Fruit fly (Drosophila melanogaster) whole organism, prepupa: ENCODE data around the gene Prosbeta3.

Source experiments
- CG10631 ChIP-seq: fragments of 200-800 bp; sonication (Bioruptor generic); optimal IDR thresholded peaks from 2 replicates; lab custom pipeline; 2016; ENCODE audit warnings: missing biosample characterization, missing genetic modification characterization
- CG10669 ChIP-seq: fragments of 200-800 bp; sonication (Bioruptor generic); optimal IDR thresholded peaks from 3 replicates; lab custom pipeline; 2018; ENCODE audit warnings: missing biosample characterization, mild to moderate bottlenecking, missing genetic modification characterization, moderate library complexity
- CG11294 ChIP-seq: fragments of 200-800 bp; sonication (Bioruptor generic); IDR thresholded peaks from 2 replicates; pipeline ENCODE4 v1.3.6; 2022; ENCODE audit warnings: missing biosample characterization, missing genetic modification characterization
- CG15336 ChIP-seq: fragments of 200-800 bp; sonication (Bioruptor generic); IDR thresholded peaks from 2 replicates; pipeline ENCODE4 v1.3.6; 2022; ENCODE audit warnings: missing biosample characterization, missing genetic modification characterization
- CG1621 ChIP-seq: fragments of 200-800 bp; sonication (Bioruptor generic); optimal IDR thresholded peaks from 3 replicates; lab custom pipeline; 2018; ENCODE audit warnings: missing biosample characterization, mild to moderate bottlenecking, missing genetic modification characterization
- CG16779 ChIP-seq: fragments of 200-800 bp; sonication (Bioruptor generic); optimal IDR thresholded peaks from 3 replicates; lab custom pipeline; 2017; ENCODE audit warnings: missing biosample characterization, mild to moderate bottlenecking, missing genetic modification characterization
- CG31627 ChIP-seq: fragments of 200-800 bp; sonication (Bioruptor generic); optimal IDR thresholded peaks from 3 replicates; lab custom pipeline; 2016; ENCODE audit warnings: missing biosample characterization, missing genetic modification characterization
- CG32006 ChIP-seq: fragments of 200-800 bp; sonication (Bioruptor generic); optimal IDR thresholded peaks from 3 replicates; lab custom pipeline; 2017; ENCODE audit warnings: missing biosample characterization, mild to moderate bottlenecking, missing genetic modification characterization
- CG3919 ChIP-seq: fragments of 200-800 bp; sonication (Bioruptor generic); optimal IDR thresholded peaks from 3 replicates; lab custom pipeline; 2016; ENCODE audit warnings: missing biosample characterization, missing genetic modification characterization
- CG4318 ChIP-seq: fragments of 200-800 bp; sonication (Bioruptor generic); optimal IDR thresholded peaks from 3 replicates; lab custom pipeline; 2017; ENCODE audit warnings: missing biosample characterization, mild to moderate bottlenecking, missing genetic modification characterization
- CG6163 ChIP-seq: fragments of 200-800 bp; sonication (Bioruptor generic); IDR thresholded peaks from 3 replicates; pipeline ENCODE4 v1.3.6; 2022; ENCODE audit warnings: missing biosample characterization, missing genetic modification characterization
- CG6276 ChIP-seq: fragments of 200-800 bp; sonication (Bioruptor generic); optimal IDR thresholded peaks from 2 replicates; lab custom pipeline; 2017; ENCODE audit warnings: missing biosample characterization, mild to moderate bottlenecking, missing genetic modification characterization
- CG6808 ChIP-seq: fragments of 200-800 bp; sonication (Bioruptor generic); optimal IDR thresholded peaks from 3 replicates; lab custom pipeline; 2017; ENCODE audit warnings: missing biosample characterization, missing genetic modification characterization, mild to moderate bottlenecking, moderate library complexity, missing genetic modification reagents
- CG7368 ChIP-seq: fragments of 200-800 bp; sonication (Bioruptor generic); optimal IDR thresholded peaks from 3 replicates; lab custom pipeline; 2016; ENCODE audit warnings: missing biosample characterization, missing genetic modification characterization
- CG8319 ChIP-seq: fragments of 200-800 bp; sonication (Bioruptor generic); optimal IDR thresholded peaks from 3 replicates; lab custom pipeline; 2016; ENCODE audit warnings: missing biosample characterization, missing genetic modification characterization
- CG8632 ChIP-seq: fragments of 200-800 bp; sonication (Bioruptor generic); optimal IDR thresholded peaks from 3 replicates; lab custom pipeline; 2016; ENCODE audit warnings: missing biosample characterization, missing genetic modification characterization
- Eip75B ChIP-seq: fragments of 200-800 bp; sonication (Bioruptor generic); optimal IDR thresholded peaks from 3 replicates; lab custom pipeline; 2016; ENCODE audit warnings: missing biosample characterization, missing genetic modification characterization
- Eip78C ChIP-seq: fragments of 200-800 bp; sonication (Bioruptor generic); peaks from one replicate; lab custom pipeline; 2016; ENCODE audit warnings: missing biosample characterization, missing genetic modification characterization
- Eip93F ChIP-seq: fragments of 200-800 bp; sonication (Bioruptor generic); optimal IDR thresholded peaks from 2 replicates; lab custom pipeline; 2016; ENCODE audit warnings: missing biosample characterization, mild to moderate bottlenecking, missing genetic modification characterization
- Ets96B ChIP-seq: fragments of 200-800 bp; optimal IDR thresholded peaks from 2 replicates; lab custom pipeline; 2019; ENCODE audit warnings: missing biosample characterization, mild to moderate bottlenecking, missing genetic modification characterization, moderate library complexity
- Hr39 ChIP-seq: fragments of 200-800 bp; sonication (Bioruptor generic); optimal IDR thresholded peaks from 2 replicates; lab custom pipeline; 2016; ENCODE audit warnings: missing biosample characterization, missing genetic modification characterization
- Smox ChIP-seq: fragments of 200-800 bp; sonication (Bioruptor generic); optimal IDR thresholded peaks from 3 replicates; lab custom pipeline; 2016; ENCODE audit warnings: missing biosample characterization, missing genetic modification characterization
- Sox14 ChIP-seq: fragments of 200-800 bp; sonication (Bioruptor generic); optimal IDR thresholded peaks from 3 replicates; lab custom pipeline; 2016; ENCODE audit warnings: missing biosample characterization, missing genetic modification characterization
- Sox15 ChIP-seq: fragments of 200-800 bp; sonication (Bioruptor generic); optimal IDR thresholded peaks from 3 replicates; lab custom pipeline; 2016; ENCODE audit warnings: missing biosample characterization, missing genetic modification characterization
- achi ChIP-seq: fragments of 200-800 bp; sonication (Bioruptor generic); optimal IDR thresholded peaks from 3 replicates; lab custom pipeline; 2016; ENCODE audit warnings: missing biosample characterization, missing genetic modification characterization
- acj6 ChIP-seq: fragments of 200-800 bp; sonication (Bioruptor generic); optimal IDR thresholded peaks from 3 replicates; lab custom pipeline; 2016; ENCODE audit warnings: missing biosample characterization, missing genetic modification characterization
- cyc ChIP-seq: fragments of 200-800 bp; sonication (Bioruptor generic); optimal IDR thresholded peaks from 3 replicates; lab custom pipeline; 2016; ENCODE audit warnings: missing biosample characterization, missing genetic modification characterization
- dsx ChIP-seq: fragments of 200-800 bp; optimal IDR thresholded peaks from 3 replicates; lab custom pipeline; 2019; ENCODE audit warnings: missing biosample characterization, mild to moderate bottlenecking, missing genetic modification characterization, moderate library complexity; ENCODE audit not compliant: poor library complexity, severe bottlenecking
- eg ChIP-seq: fragments of 200-800 bp; sonication (Bioruptor generic); IDR thresholded peaks from 3 replicates; pipeline ENCODE4 v1.3.6; 2022; ENCODE audit warnings: missing biosample characterization, missing genetic modification characterization
- esn ChIP-seq: fragments of 200-800 bp; sonication (Bioruptor generic); optimal IDR thresholded peaks from 2 replicates; lab custom pipeline; 2016; ENCODE audit warnings: missing biosample characterization, mild to moderate bottlenecking, missing genetic modification characterization, moderate library complexity
- fd59A ChIP-seq: fragments of 200-800 bp; sonication (Bioruptor generic); optimal IDR thresholded peaks from 2 replicates; lab custom pipeline; 2017; ENCODE audit warnings: missing biosample characterization, mild to moderate bottlenecking, missing genetic modification characterization, missing genetic modification reagents
- fd85E ChIP-seq: fragments of 200-800 bp; sonication (Bioruptor generic); optimal IDR thresholded peaks from 3 replicates; lab custom pipeline; 2016; ENCODE audit warnings: missing biosample characterization, missing genetic modification characterization
- fkh ChIP-seq: fragments of 200-800 bp; sonication (Bioruptor generic); optimal IDR thresholded peaks from 3 replicates; lab custom pipeline; 2017; ENCODE audit warnings: missing biosample characterization, mild to moderate bottlenecking, missing genetic modification characterization, moderate library complexity
- lz ChIP-seq: fragments of 200-800 bp; sonication (Bioruptor generic); optimal IDR thresholded peaks from 3 replicates; lab custom pipeline; 2016; ENCODE audit warnings: missing biosample characterization, missing genetic modification characterization
- net ChIP-seq: fragments of 200-800 bp; sonication (Bioruptor generic); optimal IDR thresholded peaks from 3 replicates; lab custom pipeline; 2016; ENCODE audit warnings: missing biosample characterization, missing genetic modification characterization
- spab ChIP-seq: fragments of 200-800 bp; sonication (Bioruptor generic); optimal IDR thresholded peaks from 2 replicates; lab custom pipeline; 2017; ENCODE audit warnings: missing biosample characterization, mild to moderate bottlenecking, missing genetic modification characterization, missing genetic modification reagents
- svp ChIP-seq: fragments of 200-800 bp; sonication (Bioruptor generic); peaks from one replicate; lab custom pipeline; 2016; ENCODE audit warnings: missing biosample characterization, missing genetic modification characterization
- topi ChIP-seq: fragments of 200-800 bp; sonication (Bioruptor generic); optimal IDR thresholded peaks from 3 replicates; lab custom pipeline; 2016; ENCODE audit warnings: missing biosample characterization, missing genetic modification characterization
- vri ChIP-seq: fragments of 200-800 bp; sonication (Bioruptor generic); optimal IDR thresholded peaks from 3 replicates; lab custom pipeline; 2016; ENCODE audit warnings: missing biosample characterization, mild to moderate bottlenecking, missing genetic modification characterization

Prosbeta3 gene

dm6 chr3R:9003600-9004223, 2.3 kb downstream of the Prosbeta3 start, which contains the start of the genes CG31100 and CG11980:
TSS of gene CG31100 (minus strand) at chr3R:9003650.
TSS of gene CG11980 (plus strand) at chr3R:9004017.
- TF ChIP-seq topi (GFP tag; lab: Kevin White, UChicago): no peak
- TF ChIP-seq achi: no peak
- TF ChIP-seq Hr39 (GFP tag; lab: Kevin White, UChicago): no peak
- TF ChIP-seq CG32006: no peak
- TF ChIP-seq esn: peak; percentile 33
- peak; percentile 32 for TF ChIP-seq fkh (GFP tag; lab: Kevin White, UChicago)
- no peak for TF ChIP-seq dsx (GFP tag; lab: Kevin White, UChicago)
- no peak for TF ChIP-seq eg (GFP tag; lab: Robert Waterston, UW)

- peak; percentile 1 for TF ChIP-seq topi (GFP tag; lab: Kevin White, UChicago)
- TF ChIP-seq CG11294 (GFP tag; lab: Robert Waterston, UW): no peak
- peak; percentile 6 for TF ChIP-seq Eip78C
- TF ChIP-seq fkh (GFP tag; lab: Kevin White, UChicago): peak; percentile 19
- TF ChIP-seq, all 60 proteins: peak for 3
These were observed 3.5 kb downstream of the Prosbeta3 start for dm6 chr3R:9002542-9002941.

dm6 chr3R:9001720-9002240, 4.2 kb downstream of the Prosbeta3 start:
- TF ChIP-seq CG31627 (GFP tag; lab: Kevin White, UChicago): no peak

dm6 chr3R:8998243-8998642, 7.8 kb downstream of the Prosbeta3 start:
- peak; percentile 98 for TF ChIP-seq svp (GFP tag; lab: Kevin White, UChicago)
- TF ChIP-seq Eip93F: no peak

- TF ChIP-seq lz (GFP tag; lab: Kevin White, UChicago) (no peak), CG3919 (GFP tag; lab: Kevin White, UChicago) (no peak), Sox14 (no peak), dsx (GFP tag; lab: Kevin White, UChicago) (no peak), fd85E (GFP tag; lab: Kevin White, UChicago) (no peak), spab (no peak), acj6 (GFP tag; lab: Kevin White, UChicago) (no peak), eg (GFP tag; lab: Robert Waterston, UW) (no peak), CG16779 (no peak), Smox (GFP tag; lab: Kevin White, UChicago) (no peak), Sox15 (GFP tag; lab: Kevin White, UChicago) (no peak), CG32006 (no peak), CG15336 (GFP tag; lab: Robert Waterston, UW) (no peak), Eip75B (no peak), CG10669 (GFP tag; lab: Kevin White, UChicago) (no peak), CG6163 (GFP tag; lab: Robert Waterston, UW) (no peak), CG10631 (GFP tag; lab: Kevin White, UChicago) (no peak), CG8319 (GFP tag; lab: Kevin White, UChicago) (no peak), Eip93F (no peak)
- TF ChIP-seq, all 60 proteins: peak for 0
These were observed 8.6 kb downstream of the Prosbeta3 start, which contains the start of gene CG11977 for dm6 chr3R:8997397-8997796. TSS of gene CG11977 (plus strand) at chr3R:8997697.

- TF ChIP-seq Sox14 (peak; percentile 89), fd59A (peak; percentile 56), Eip93F (no peak), CG31627 (GFP tag; lab: Kevin White, UChicago) (peak; percentile 73), fd85E (GFP tag; lab: Kevin White, UChicago) (peak; percentile 22), Ets96B (tag; lab: Kevin White, UChicago) (peak; percentile 54), CG7368 (GFP tag; lab: Kevin White, UChicago) (peak; percentile 42), net (GFP tag; lab: Kevin White, UChicago) (peak; percentile 47), cyc (GFP tag; lab: Kevin White, UChicago) (peak; percentile 79), CG1621 (tag; lab: Kevin White, UChicago) (no peak), CG4318 (no peak), vri (GFP tag; lab: Kevin White, UChicago) (no peak), CG8632 (GFP tag; lab: Kevin White, UChicago) (no peak), CG11294 (GFP tag; lab: Robert Waterston, UW) (0 out of 2 replicates have a peak, but pooled peaks have one; percentile 21), CG6276 (GFP tag; lab: Kevin White, UChicago) (no peak), spab (no peak), CG6808 (no peak)
These were observed 13.0 kb downstream of the Prosbeta3 start, which contains the start of gene CG11975 for dm6 chr3R:8992928-8993579. TSS of gene CG11975 (plus strand) at chr3R:8993253.
